Worm (Caenorhabditis elegans) whole organism, late embryonic: ENCODE results near the gene Y45F3A.5.

Source experiments
- C38D4.7 ChIP-seq: fragments of 200-800 bp; sonication (Bioruptor generic); optimal IDR thresholded peaks from 2 replicates; lab custom pipeline; 2018; ENCODE audit warnings: mild to moderate bottlenecking, missing genetic modification characterization, moderate library complexity, missing compliant biosample characterization
- K09A11.1 ChIP-seq: sonication (generic microtip); optimal IDR thresholded peaks from 2 replicates; lab custom pipeline; 2017; ENCODE audit warnings: antibody characterized with exemption, mild to moderate bottlenecking, missing genetic modification characterization, missing compliant biosample characterization; ENCODE audit not compliant: insufficient read depth
- Y22D7AL.16 ChIP-seq: sonication (generic microtip); optimal IDR thresholded peaks from 2 replicates; lab custom pipeline; 2016; ENCODE audit warnings: missing genetic modification characterization, missing compliant biosample characterization
- ama-1 ChIP-seq: fragments of 150-350 bp; optimal IDR thresholded peaks from 2 replicates; lab custom pipeline; 2014
- ceh-14 ChIP-seq: sonication (generic microtip); optimal IDR thresholded peaks from 2 replicates; lab custom pipeline; 2016; ENCODE audit warnings: missing genotype, missing genetic modification characterization, missing compliant biosample characterization
- ceh-18 ChIP-seq: sonication (generic microtip); optimal IDR thresholded peaks from 2 replicates; lab custom pipeline; 2016; ENCODE audit warnings: missing genetic modification characterization, missing compliant biosample characterization
- ceh-22 ChIP-seq: sonication (generic microtip); optimal IDR thresholded peaks from 2 replicates; lab custom pipeline; 2017; ENCODE audit warnings: missing biosample characterization, missing genetic modification characterization
- ceh-30 ChIP-seq: fragments of 150-350 bp; optimal IDR thresholded peaks from 2 replicates; lab custom pipeline; 2014; ENCODE audit warnings: missing biosample characterization, missing genetic modification characterization
- ceh-6 ChIP-seq: fragments of 200-800 bp; sonication (Bioruptor generic); optimal IDR thresholded peaks from 2 replicates; lab custom pipeline; 2018; ENCODE audit warnings: mild to moderate bottlenecking, missing genetic modification characterization, missing compliant biosample characterization
- che-1 ChIP-seq: sonication (generic microtip); optimal IDR thresholded peaks from 2 replicates; lab custom pipeline; 2016; ENCODE audit warnings: mild to moderate bottlenecking, missing genetic modification characterization, missing compliant biosample characterization
- elt-2 ChIP-seq: sonication (generic microtip); optimal IDR thresholded peaks from 2 replicates; lab custom pipeline; 2016; ENCODE audit warnings: missing genetic modification reagents, missing genetic modification characterization, missing compliant biosample characterization
- elt-4 ChIP-seq: sonication (generic microtip); optimal IDR thresholded peaks from 2 replicates; lab custom pipeline; 2016; ENCODE audit warnings: missing genetic modification characterization, missing compliant biosample characterization
- eyg-1 ChIP-seq: sonication (generic microtip); optimal IDR thresholded peaks from 2 replicates; lab custom pipeline; 2016; ENCODE audit warnings: missing genotype, missing genetic modification characterization, missing compliant biosample characterization
- fax-1 ChIP-seq: sonication (generic microtip); optimal IDR thresholded peaks from 2 replicates; lab custom pipeline; 2016; ENCODE audit warnings: missing genotype, missing genetic modification characterization, missing compliant biosample characterization
- fkh-10 ChIP-seq: fragments of 150-350 bp; optimal IDR thresholded peaks from 2 replicates; lab custom pipeline; 2014; ENCODE audit warnings: missing biosample characterization, missing genetic modification reagents, missing genetic modification characterization
- hlh-13 ChIP-seq: fragments of 200-800 bp; sonication (Bioruptor generic); optimal IDR thresholded peaks from 2 replicates; lab custom pipeline; 2018; ENCODE audit warnings: mild to moderate bottlenecking, missing genetic modification characterization, missing compliant biosample characterization
- hlh-30 ChIP-seq: sonication (generic microtip); optimal IDR thresholded peaks from 2 replicates; lab custom pipeline; 2017; ENCODE audit warnings: antibody characterized with exemption, missing genetic modification characterization, missing compliant biosample characterization; ENCODE audit not compliant: insufficient read depth
- hlh-6 ChIP-seq: sonication (generic microtip); optimal IDR thresholded peaks from 2 replicates; lab custom pipeline; 2016; ENCODE audit warnings: missing genotype, missing genetic modification characterization, missing compliant biosample characterization
- hlh-8 ChIP-seq: sonication (generic microtip); optimal IDR thresholded peaks from 2 replicates; lab custom pipeline; 2016; ENCODE audit warnings: missing genotype, missing genetic modification characterization, missing compliant biosample characterization
- lin-11 ChIP-seq: fragments of 200-800 bp; sonication (Bioruptor generic); optimal IDR thresholded peaks from 2 replicates; lab custom pipeline; 2018; ENCODE audit warnings: mild to moderate bottlenecking, missing genetic modification characterization, missing compliant biosample characterization
- nhr-11 ChIP-seq: fragments of 150-350 bp; optimal IDR thresholded peaks from 2 replicates; lab custom pipeline; 2014; ENCODE audit warnings: missing biosample characterization, missing genetic modification characterization
- npax-4 ChIP-seq: sonication (generic microtip); optimal IDR thresholded peaks from 2 replicates; lab custom pipeline; 2016; ENCODE audit warnings: missing genetic modification characterization, missing compliant biosample characterization
- pag-3 ChIP-seq: sonication (generic microtip); optimal IDR thresholded peaks from 2 replicates; lab custom pipeline; 2016; ENCODE audit warnings: missing compliant biosample characterization, missing genetic modification characterization, borderline replicate concordance
- pax-1 ChIP-seq: fragments of 150-350 bp; optimal IDR thresholded peaks from 2 replicates; lab custom pipeline; 2014; ENCODE audit warnings: missing biosample characterization, missing genetic modification characterization
- pha-4 ChIP-seq: fragments of 150-350 bp; optimal IDR thresholded peaks from 2 replicates; lab custom pipeline; 2018; ENCODE audit warnings: missing biosample characterization, missing genetic modification reagents, missing genetic modification characterization
- pqm-1 ChIP-seq: sonication (generic microtip); optimal IDR thresholded peaks from 2 replicates; lab custom pipeline; 2016; ENCODE audit warnings: missing genetic modification characterization, missing compliant biosample characterization
- pros-1 ChIP-seq: fragments of 150-350 bp; optimal IDR thresholded peaks from 2 replicates; lab custom pipeline; 2014; ENCODE audit warnings: missing biosample characterization, missing genetic modification reagents, missing genetic modification characterization
- rnt-1 ChIP-seq: sonication (generic microtip); optimal IDR thresholded peaks from 2 replicates; lab custom pipeline; 2016; ENCODE audit warnings: missing genetic modification characterization, missing compliant biosample characterization
- sdc-2 ChIP-seq: sonication (generic microtip); optimal IDR thresholded peaks from 2 replicates; lab custom pipeline; 2016; ENCODE audit warnings: missing genotype, missing genetic modification characterization, missing compliant biosample characterization
- sox-4 ChIP-seq: sonication (generic microtip); optimal IDR thresholded peaks from 2 replicates; lab custom pipeline; 2017; ENCODE audit warnings: mild to moderate bottlenecking, missing genetic modification characterization, inconsistent platforms, missing compliant biosample characterization
- syd-9 ChIP-seq: sonication (generic microtip); optimal IDR thresholded peaks from 2 replicates; lab custom pipeline; 2016; ENCODE audit warnings: mild to moderate bottlenecking, missing genetic modification characterization, moderate library complexity, missing compliant biosample characterization
- tbx-7 ChIP-seq: sonication (generic microtip); optimal IDR thresholded peaks from 2 replicates; lab custom pipeline; 2016; ENCODE audit warnings: missing genotype, missing genetic modification characterization, missing compliant biosample characterization
- unc-42 ChIP-seq: sonication (generic microtip); optimal IDR thresholded peaks from 2 replicates; lab custom pipeline; 2016; ENCODE audit warnings: missing genotype, missing genetic modification characterization, missing compliant biosample characterization
- unc-55 ChIP-seq: sonication (generic microtip); optimal IDR thresholded peaks from 2 replicates; lab custom pipeline; 2017; ENCODE audit warnings: missing biosample characterization, missing genetic modification reagents, missing genetic modification characterization
- zip-5 ChIP-seq: sonication (generic microtip); optimal IDR thresholded peaks from 2 replicates; lab custom pipeline; 2016; ENCODE audit warnings: missing genetic modification characterization, missing compliant biosample characterization

Gene Y45F3A.5

DNA sequence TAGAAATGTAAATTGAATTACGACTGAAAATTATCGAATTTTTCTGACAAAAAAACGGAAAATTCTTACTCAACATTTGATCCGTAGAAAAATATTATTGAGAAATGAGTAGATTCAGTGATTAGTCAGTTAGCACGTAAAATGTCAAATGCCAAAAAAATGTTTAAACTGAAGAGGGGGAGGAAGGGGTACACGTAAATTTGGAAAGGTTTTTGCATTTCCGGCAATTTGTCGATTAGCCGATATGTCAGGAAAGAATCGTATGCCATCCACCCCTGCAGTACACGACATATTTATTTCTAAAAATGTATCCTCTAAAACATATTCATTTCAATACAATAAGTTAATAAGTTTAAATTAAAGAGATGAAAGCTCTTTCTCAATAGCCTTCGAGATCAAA, 28.2 kb downstream of the Y45F3A.5 start, which contains the start of gene T21C12.4:
Gene T21C12.4 (minus strand): TSS at position 101 of the 400 bp plus-strand sequence.
- TF ChIP-seq sox-4 (tag; lab: Kevin White, UChicago) (no peak), ama-1 (lab: Kevin White, UChicago) (no peak), che-1 (tag; lab: Kevin White, UChicago) (no peak), tbx-7 (tag; lab: Kevin White, UChicago) (no peak), pha-4 (tag; lab: Kevin White, UChicago) (no peak), elt-4 (tag; lab: Kevin White, UChicago) (no peak), unc-55 (GFP tag; lab: Kevin White, UChicago) (no peak), rnt-1 (tag; lab: Kevin White, UChicago) (no peak), Y22D7AL.16 (tag; lab: Kevin White, UChicago) (no peak), npax-4 (no peak), zip-5 (no peak)
- TF ChIP-seq, all 69 proteins: peak for 0

DNA sequence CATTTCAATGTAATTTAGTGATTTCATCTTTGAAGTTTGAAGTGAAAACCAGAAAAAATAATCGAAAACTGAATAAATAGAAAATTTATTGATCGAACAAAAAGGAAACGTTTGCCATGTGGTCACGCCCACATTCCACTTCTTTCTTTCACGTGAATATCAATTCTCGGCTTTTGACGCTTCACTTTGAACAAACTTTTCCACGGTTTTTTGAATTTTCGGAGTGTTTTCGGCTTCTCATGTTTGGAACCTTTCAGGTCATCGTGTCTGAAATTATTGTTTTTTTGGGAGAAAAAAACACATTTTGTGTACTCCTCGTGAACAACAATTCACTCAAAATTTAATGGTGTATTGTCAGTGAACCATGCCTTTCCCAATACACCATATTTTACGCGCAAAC, 33.2 kb downstream of the Y45F3A.5 start, which contains the start of gene T21C12.8:
Gene T21C12.8 (minus strand): TSS at position 101 of the 400 bp plus-strand sequence.
- TF ChIP-seq sox-4 (tag; lab: Kevin White, UChicago) = no peak
- TF ChIP-seq fax-1 (tag; lab: Kevin White, UChicago) = no peak
- TF ChIP-seq ama-1 (lab: Kevin White, UChicago) = no peak
- no peak for TF ChIP-seq unc-42 (tag; lab: Kevin White, UChicago)
- TF ChIP-seq eyg-1 (tag; lab: Kevin White, UChicago) = no peak
- no peak for TF ChIP-seq ceh-6 (GFP tag; lab: Kevin White, UChicago)
- no peak for TF ChIP-seq lin-11
- TF ChIP-seq pag-3 = no peak
- TF ChIP-seq K09A11.1 = no peak
- no peak for TF ChIP-seq C38D4.7 (GFP tag; lab: Kevin White, UChicago)
- no peak for TF ChIP-seq npax-4
- TF ChIP-seq ceh-18 (tag; lab: Kevin White, UChicago) = no peak
- no peak for TF ChIP-seq nhr-11 (tag; lab: Kevin White, UChicago)
- TF ChIP-seq hlh-13 = no peak
- no peak for TF ChIP-seq pros-1 (tag; lab: Kevin White, UChicago)
- TF ChIP-seq pqm-1 (tag; lab: Kevin White, UChicago) = no peak
- TF ChIP-seq pax-1 (tag; lab: Kevin White, UChicago) = no peak
- no peak for TF ChIP-seq syd-9 (tag; lab: Kevin White, UChicago)
- TF ChIP-seq ceh-22 = no peak
- TF ChIP-seq, all 69 proteins: peak for 0

DNA sequence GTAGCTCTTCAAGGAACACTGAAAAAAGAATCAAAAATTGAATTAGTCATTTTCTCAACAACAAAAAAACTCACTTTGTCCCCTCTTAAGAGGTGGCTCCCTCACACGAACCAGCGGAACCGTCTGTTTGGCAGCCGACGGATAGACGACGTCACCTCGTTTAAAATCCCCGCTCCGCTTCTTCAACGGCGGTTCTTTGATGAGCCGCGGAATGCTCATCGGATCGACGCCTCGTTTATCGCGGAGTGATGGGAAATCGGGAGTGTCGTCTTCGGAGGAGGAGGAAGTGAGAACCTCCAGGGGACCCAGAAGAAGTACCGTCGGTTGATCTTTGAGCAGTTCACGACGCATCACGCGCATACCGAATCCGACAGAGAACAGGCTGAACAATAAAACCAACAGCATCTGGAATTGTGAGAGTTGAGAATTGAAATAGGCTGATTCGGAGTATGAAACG, 47.4 kb downstream of the Y45F3A.5 start, which contains the start of gene nlp-68:
Gene nlp-68 (minus strand): TSS at position 407 of the 457 bp plus-strand sequence.
- TF ChIP-seq ceh-14 (tag; lab: Kevin White, UChicago) (no peak), elt-2 (tag; lab: Kevin White, UChicago) (no peak), hlh-8 (tag; lab: Kevin White, UChicago) (no peak), rnt-1 (tag; lab: Kevin White, UChicago) (no peak), fkh-10 (GFP tag; lab: Kevin White, UChicago) (no peak), pha-4 (tag; lab: Kevin White, UChicago) (no peak), hlh-13 (no peak), ama-1 (lab: Kevin White, UChicago) (no peak), unc-42 (tag; lab: Kevin White, UChicago) (no peak), pros-1 (tag; lab: Kevin White, UChicago) (no peak), hlh-6 (tag; lab: Kevin White, UChicago) (no peak), sox-4 (tag; lab: Kevin White, UChicago) (no peak), ceh-30 (tag; lab: Kevin White, UChicago) (no peak), Y22D7AL.16 (tag; lab: Kevin White, UChicago) (no peak), sdc-2 (tag; lab: Kevin White, UChicago) (no peak)

DNA sequence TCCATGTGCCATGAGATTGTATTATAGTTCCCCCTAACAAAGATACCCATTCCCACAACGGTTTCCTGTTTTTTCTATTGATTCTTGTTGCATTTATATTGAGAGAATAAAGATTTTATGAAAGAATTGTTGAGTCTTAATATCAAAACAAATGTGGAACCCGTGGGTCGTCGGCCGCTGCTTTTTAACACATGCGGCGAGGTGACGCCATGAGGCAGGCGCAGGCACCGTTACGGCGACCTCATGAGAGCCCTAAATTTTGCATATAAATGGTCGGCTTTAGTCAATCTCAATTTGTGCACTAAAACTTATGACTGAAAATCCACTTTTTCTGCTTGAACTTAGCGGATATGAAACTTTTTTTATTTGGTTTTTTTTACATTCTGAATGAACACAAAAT, 48.6 kb downstream of the Y45F3A.5 start:
- no peak for TF ChIP-seq hlh-30 (tag; lab: Kevin White, UChicago)
